Worm (Caenorhabditis elegans) whole organism, L3 larva: ENCODE data around the gene K07B1.4.
"Not testable (repeated sequence)": the region's sequence is repeated elsewhere in the genome, so short reads cannot be mapped to it uniquely, and the experiment has no call there.

ENCODE experiments used
- ZK546.5 ChIP-seq: sonication (generic microtip); optimal IDR thresholded peaks from 2 replicates; lab custom pipeline; 2017; ENCODE audit warnings: missing biosample characterization, missing genetic modification characterization
- ama-1 ChIP-seq: fragments of 150-350 bp; optimal IDR thresholded peaks from 2 replicates; lab custom pipeline; 2018
- ceh-82 ChIP-seq: fragments of 150-350 bp; optimal IDR thresholded peaks from 2 replicates; lab custom pipeline; 2014; ENCODE audit warnings: missing biosample characterization, missing genetic modification characterization
- ceh-9 ChIP-seq: sonication (generic microtip); optimal IDR thresholded peaks from 2 replicates; lab custom pipeline; 2018; ENCODE audit warnings: missing biosample characterization, missing genetic modification characterization
- daf-12 ChIP-seq: fragments of 150-350 bp; optimal IDR thresholded peaks from 2 replicates; lab custom pipeline; 2014; ENCODE audit warnings: missing biosample characterization, missing genetic modification reagents, missing genetic modification characterization
- egl-27 ChIP-seq: sonication (generic microtip); optimal IDR thresholded peaks from 4 replicates; lab custom pipeline; 2017; ENCODE audit warnings: missing biosample characterization, missing genetic modification reagents, missing genetic modification characterization
- elt-1 ChIP-seq: fragments of 150-350 bp; optimal IDR thresholded peaks from 2 replicates; lab custom pipeline; 2014; ENCODE audit warnings: missing biosample characterization, missing genetic modification characterization
- elt-2 ChIP-seq: sonication (generic microtip); optimal IDR thresholded peaks from 2 replicates; lab custom pipeline; 2016; ENCODE audit warnings: missing genetic modification reagents, mild to moderate bottlenecking, missing genetic modification characterization, missing compliant biosample characterization
- elt-3 ChIP-seq, 3 experiments: fragments of 150-350 bp in 1 of 3; sonication (generic microtip) in 2 of 3; optimal IDR thresholded peaks; 2 replicates in 2 of 3; 4 replicates in 1 of 3; lab custom pipeline; 2014 to 2017; ENCODE audit warnings: missing biosample characterization in 3 of 3, missing genetic modification characterization in 3 of 3
- eor-1 ChIP-seq, 2 experiments: fragments of 150-350 bp; optimal IDR thresholded peaks; 2 replicates each; lab custom pipeline; 2014 to 2018; ENCODE audit warnings: missing biosample characterization in 2 of 2, missing genetic modification characterization in 2 of 2
- fkh-10 ChIP-seq: sonication (generic microtip); optimal IDR thresholded peaks from 2 replicates; lab custom pipeline; 2017; ENCODE audit warnings: missing biosample characterization, missing genetic modification reagents, missing genetic modification characterization
- fos-1 ChIP-seq: fragments of 150-350 bp; optimal IDR thresholded peaks from 2 replicates; lab custom pipeline; 2014; ENCODE audit warnings: missing biosample characterization, missing genetic modification characterization
- hmg-11 ChIP-seq: sonication (generic microtip); optimal IDR thresholded peaks from 2 replicates; lab custom pipeline; 2016; ENCODE audit warnings: missing genetic modification characterization, missing compliant biosample characterization
- lin-15B ChIP-seq: fragments of 150-350 bp; optimal IDR thresholded peaks from 2 replicates; lab custom pipeline; 2014; ENCODE audit warnings: missing biosample characterization, missing genetic modification characterization
- lin-39 ChIP-seq: fragments of 150-350 bp; optimal IDR thresholded peaks from 2 replicates; lab custom pipeline; 2018; ENCODE audit warnings: missing biosample characterization, missing genetic modification reagents, missing genetic modification characterization
- mdl-1 ChIP-seq: fragments of 150-350 bp; optimal IDR thresholded peaks from 2 replicates; lab custom pipeline; 2014; ENCODE audit warnings: missing biosample characterization, missing genetic modification characterization
- nfya-1 ChIP-seq: sonication (generic microtip); optimal IDR thresholded peaks from 2 replicates; lab custom pipeline; 2017; ENCODE audit warnings: missing genetic modification characterization, mild to moderate bottlenecking, missing compliant biosample characterization, antibody characterized with exemption, moderate library complexity; ENCODE audit not compliant: insufficient read depth
- nhr-11 ChIP-seq: fragments of 150-350 bp; optimal IDR thresholded peaks from 2 replicates; lab custom pipeline; 2014; ENCODE audit warnings: missing biosample characterization, missing genetic modification characterization
- nhr-12 ChIP-seq: fragments of 150-350 bp; optimal IDR thresholded peaks from 2 replicates; lab custom pipeline; 2014; ENCODE audit warnings: missing biosample characterization, missing genetic modification characterization
- nhr-237 ChIP-seq: fragments of 150-350 bp; optimal IDR thresholded peaks from 2 replicates; lab custom pipeline; 2014; ENCODE audit warnings: missing biosample characterization, missing genetic modification characterization
- nhr-25 ChIP-seq: sonication (generic microtip); optimal IDR thresholded peaks from 2 replicates; lab custom pipeline; 2017; ENCODE audit warnings: missing biosample characterization, missing genetic modification characterization
- nhr-28 ChIP-seq: fragments of 150-350 bp; optimal IDR thresholded peaks from 2 replicates; lab custom pipeline; 2014; ENCODE audit warnings: missing biosample characterization, missing genetic modification characterization
- nhr-43 ChIP-seq: sonication (generic microtip); optimal IDR thresholded peaks from 2 replicates; lab custom pipeline; 2016; ENCODE audit warnings: mild to moderate bottlenecking, missing genetic modification characterization, missing compliant biosample characterization; ENCODE audit not compliant: poor library complexity, severe bottlenecking
- nhr-67 ChIP-seq: fragments of 150-350 bp; optimal IDR thresholded peaks from 2 replicates; lab custom pipeline; 2014; ENCODE audit warnings: missing biosample characterization, missing genetic modification characterization
- nhr-76 ChIP-seq: fragments of 150-350 bp; sonication (generic microtip); optimal IDR thresholded peaks from 5 replicates; lab custom pipeline; 2014; ENCODE audit warnings: missing biosample characterization, missing genetic modification characterization
- pqm-1 ChIP-seq: fragments of 150-350 bp; optimal IDR thresholded peaks from 2 replicates; lab custom pipeline; 2017; ENCODE audit warnings: missing biosample characterization, missing genetic modification characterization, inconsistent platforms
- sea-2 ChIP-seq: fragments of 150-350 bp; sonication (generic microtip); optimal IDR thresholded peaks from 4 replicates; lab custom pipeline; 2014; ENCODE audit warnings: missing biosample characterization, missing genetic modification reagents, missing genetic modification characterization
- skn-1 ChIP-seq: fragments of 150-350 bp; optimal IDR thresholded peaks from 2 replicates; lab custom pipeline; 2014; ENCODE audit warnings: missing biosample characterization, missing genetic modification characterization
- snpc-4 ChIP-seq: fragments of 150-350 bp; optimal IDR thresholded peaks from 2 replicates; lab custom pipeline; 2014; ENCODE audit warnings: missing biosample characterization, missing genetic modification characterization
- tbx-2 ChIP-seq: sonication (generic microtip); optimal IDR thresholded peaks from 2 replicates; lab custom pipeline; 2016; ENCODE audit warnings: mild to moderate bottlenecking, missing genetic modification characterization, missing compliant biosample characterization
- zag-1 ChIP-seq: fragments of 150-350 bp; optimal IDR thresholded peaks from 2 replicates; lab custom pipeline; 2014; ENCODE audit warnings: missing biosample characterization, missing genetic modification characterization
- ztf-11 ChIP-seq: fragments of 150-350 bp; optimal IDR thresholded peaks from 2 replicates; lab custom pipeline; 2014; ENCODE audit warnings: missing biosample characterization, missing genetic modification characterization

K07B1.4 gene

DNA sequence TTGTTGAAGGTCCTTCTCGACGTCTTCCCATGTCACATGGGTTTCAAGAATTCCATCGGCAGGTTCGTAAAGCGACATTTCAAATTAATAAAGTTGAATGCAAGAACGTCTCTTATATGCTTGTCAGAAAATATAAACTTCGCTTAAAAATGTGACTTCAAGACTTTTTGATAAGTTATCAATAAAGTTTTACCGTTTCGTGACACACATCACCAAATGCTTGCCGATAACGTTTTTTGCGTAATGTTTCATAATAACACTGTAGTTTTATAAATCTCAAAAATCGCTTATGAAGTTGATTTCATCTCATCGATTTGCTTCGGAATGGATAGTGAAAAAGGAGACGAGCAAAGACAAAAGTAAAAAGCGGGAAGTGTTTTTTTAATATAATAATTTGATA lies 44.7 kb downstream of the K07B1.4 start, which contains the start of gene E02C12.8:
TSS of gene E02C12.8 (minus strand) at position 141 of the 400 bp plus-strand sequence.
- TF ChIP-seq elt-2 (tag; lab: Kevin White, UChicago) (peak; percentile 85), eor-1 (tag; optimal IDR thresholded peaks at IDR 0.05; lab: Kevin White, UChicago) (no peak), lin-15B (no peak), nfya-1 (no peak), tbx-2 (tag; lab: Kevin White, UChicago) (no peak), nhr-76 (tag; lab: Kevin White, UChicago) (no peak), mdl-1 (no peak), ama-1 (lab: Kevin White, UChicago) (no peak), nhr-237 (tag; lab: Kevin White, UChicago) (no peak), ceh-82 (tag; lab: Kevin White, UChicago) (no peak), elt-1 (tag; lab: Kevin White, UChicago) (no peak), nhr-67 (no peak), ceh-9 (tag; lab: Kevin White, UChicago) (no peak), egl-27 (tag; lab: Kevin White, UChicago) (no peak), ZK546.5 (tag; lab: Kevin White, UChicago) (no peak), pqm-1 (tag; lab: Kevin White, UChicago) (peak; percentile 75)

DNA sequence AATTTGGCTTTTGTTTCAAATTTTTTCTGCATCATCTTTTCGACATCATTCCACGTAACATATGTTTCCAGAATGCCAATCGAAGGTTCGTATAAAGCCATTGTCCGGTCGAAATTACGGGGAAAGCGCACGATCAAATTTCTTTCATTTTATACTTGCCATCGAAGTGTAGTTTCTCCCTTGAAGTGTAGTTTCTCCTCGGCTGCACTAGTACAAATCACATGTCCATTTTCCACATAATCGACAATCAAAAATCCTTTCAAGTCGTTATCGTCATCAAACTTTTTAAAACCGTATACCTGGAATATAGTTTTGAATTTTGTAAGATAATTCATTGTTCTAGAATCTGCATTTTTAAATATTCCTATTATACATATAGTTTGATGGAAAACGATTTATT lies 46.6 kb downstream of the K07B1.4 start, which contains the start of gene E02C12.9:
TSS of gene E02C12.9 (minus strand) at position 101 of the 400 bp plus-strand sequence.
- TF ChIP-seq ztf-11 (tag; lab: Kevin White, UChicago) (no peak), hmg-11 (no peak), fos-1 (no peak), nfya-1 (no peak), nhr-12 (tag; lab: Kevin White, UChicago) (no peak), egl-27 (tag; lab: Kevin White, UChicago) (no peak), nhr-67 (no peak), sea-2 (GFP tag; lab: Kevin White, UChicago) (no peak), mdl-1 (no peak), elt-1 (tag; lab: Kevin White, UChicago) (no peak), fkh-10 (GFP tag; lab: Kevin White, UChicago) (no peak), daf-12 (no peak)

DNA sequence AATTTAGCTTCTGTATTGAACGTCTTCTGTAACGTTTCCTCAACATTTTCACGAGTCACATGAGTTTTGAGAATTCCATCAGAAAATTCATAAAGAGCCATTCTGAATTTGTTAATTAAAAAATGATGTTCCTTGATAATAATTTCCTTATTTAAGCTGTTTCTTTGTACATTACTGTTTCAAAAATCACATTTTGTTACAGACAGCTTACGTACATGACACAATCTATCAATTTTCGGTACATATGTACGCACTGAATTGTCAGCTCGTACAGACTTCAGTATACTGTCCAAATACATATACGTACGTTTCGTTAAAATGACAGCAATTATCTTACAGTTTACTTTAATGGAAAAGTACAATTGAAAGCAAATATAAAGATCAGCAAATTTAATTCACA lies 47.6 kb downstream of the K07B1.4 start, which contains the start of gene E02C12.19:
TSS of gene E02C12.19 (minus strand) at position 101 of the 400 bp plus-strand sequence.
- TF ChIP-seq ztf-11 (tag; lab: Kevin White, UChicago) (no peak), ZK546.5 (tag; lab: Kevin White, UChicago) (no peak), nfya-1 (no peak), elt-2 (tag; lab: Kevin White, UChicago) (no peak), elt-3 (tag; optimal IDR thresholded peaks at IDR 0.05; lab: Kevin White, UChicago) (no peak), snpc-4 (no peak), lin-15B (no peak), nhr-43 (tag; lab: Kevin White, UChicago) (no peak)
- TF ChIP-seq, all 47 proteins: peak for 0

DNA sequence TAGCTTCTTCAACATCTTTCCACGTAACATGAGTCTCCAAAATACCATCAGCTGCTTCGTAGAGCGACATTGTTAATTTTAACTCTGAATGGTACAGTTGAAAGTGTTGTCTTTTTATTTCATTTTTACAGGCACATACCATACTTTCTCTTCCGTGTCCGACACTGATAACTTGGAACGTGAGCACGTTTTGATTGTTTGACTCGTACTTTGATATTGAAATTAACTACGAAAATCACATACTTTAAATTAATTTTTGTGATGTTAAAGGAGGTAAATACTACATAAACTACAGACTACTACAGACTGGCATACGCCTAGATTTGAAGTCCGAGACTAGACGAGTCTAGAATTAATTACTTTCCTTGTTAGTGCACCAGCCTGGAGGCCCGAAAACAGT lies 49.6 kb downstream of the K07B1.4 start, which contains the start of gene E02C12.10:
TSS of gene E02C12.10 (minus strand) at position 75 of the 400 bp plus-strand sequence.
- TF ChIP-seq lin-39 (no peak), zag-1 (no peak), tbx-2 (tag; lab: Kevin White, UChicago) (no peak), skn-1 (tag; lab: Kevin White, UChicago) (no peak), nhr-25 (tag; lab: Kevin White, UChicago) (no peak), nhr-11 (tag; lab: Kevin White, UChicago) (no peak), pqm-1 (tag; lab: Kevin White, UChicago) (no peak), nhr-76 (tag; lab: Kevin White, UChicago) (no peak)

DNA sequence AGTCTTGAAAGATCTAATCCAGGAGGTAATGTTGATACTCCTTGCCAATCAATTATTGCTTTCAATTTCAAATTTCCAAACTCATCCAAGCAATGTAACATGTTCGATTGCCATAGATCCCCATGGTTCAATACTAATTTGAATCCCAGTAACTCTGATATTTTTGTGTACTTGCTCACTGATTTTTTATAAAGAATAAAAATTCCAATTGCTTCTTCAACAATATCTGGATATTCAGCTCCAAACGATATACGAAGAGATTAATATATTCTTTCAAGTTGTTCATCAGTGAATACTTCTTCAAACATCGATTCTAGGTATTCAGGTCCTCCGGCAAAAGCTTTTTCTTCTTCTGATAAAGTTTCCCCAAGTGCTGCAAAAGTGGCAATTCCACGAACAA lies 51.0 kb downstream of the K07B1.4 start, which contains the start of gene E02C12.11:
TSS of gene E02C12.11 (minus strand) at position 101 of the 400 bp plus-strand sequence.
- TF ChIP-seq daf-12; mdl-1; nhr-28 (tag; lab: Kevin White, UChicago): not testable (repeated sequence)
